Fruit fly (Drosophila melanogaster): ENCODE measurements around the gene CG13014.

Gene CG13014

dm6 chrX:16616773-16617738, 29.4 kb downstream of the CG13014 start:
- TF ChIP-seq CTCF (optimal IDR thresholded peaks at IDR 0.05) (no peak), CG8478 (optimal IDR thresholded peaks at IDR 0.05) (no peak)

- TF ChIP-seq CTCF (optimal IDR thresholded peaks at IDR 0.05), result no peak
- no peak for TF ChIP-seq CG8478 (optimal IDR thresholded peaks at IDR 0.05)
These were observed 31.1 kb downstream of the CG13014 start for dm6 chrX:16618724-16619123.

dm6 chrX:16621462-16621861, 33.8 kb downstream of the CG13014 start, which contains the start of gene CG9782:
TSS of gene CG9782 (minus strand) at chrX:16621589.
- TF ChIP-seq CG8478 (optimal IDR thresholded peaks at IDR 0.05), result no peak
- no peak for TF ChIP-seq CTCF (optimal IDR thresholded peaks at IDR 0.05)

dm6 chrX:16623524-16623923, 35.9 kb downstream of the CG13014 start:
- TF ChIP-seq CG8478 (optimal IDR thresholded peaks at IDR 0.05), result no peak

- TF ChIP-seq CTCF (optimal IDR thresholded peaks at IDR 0.05) (peak; percentile 66 to 73), CG8478 (optimal IDR thresholded peaks at IDR 0.05) (no peak)
These were observed 36.8 kb downstream of the CG13014 start for dm6 chrX:16624519-16624918.

dm6 chrX:16632135-16632534, 44.5 kb downstream of the CG13014 start, which contains the start of gene CG9777:
TSS of gene CG9777 (minus strand) at chrX:16632235.
- TF ChIP-seq CG8478 (optimal IDR thresholded peaks at IDR 0.05) (no peak), CTCF (optimal IDR thresholded peaks at IDR 0.05) (no peak)

dm6 chrX:16633181-16633957, 45.7 kb downstream of the CG13014 start:
- TF ChIP-seq CTCF (optimal IDR thresholded peaks at IDR 0.05) (no peak), CG8478 (optimal IDR thresholded peaks at IDR 0.05) (no peak)

dm6 chrX:16637106-16637590, 49.5 kb downstream of the CG13014 start, which contains the start of gene Rok:
TSS of gene Rok (minus strand) at chrX:16637414.
- TF ChIP-seq CG8478 (optimal IDR thresholded peaks at IDR 0.05) (no peak), CTCF (optimal IDR thresholded peaks at IDR 0.05) (peak; percentile 91 to 94)

- no peak for TF ChIP-seq CG8478 (optimal IDR thresholded peaks at IDR 0.05)
- no peak for TF ChIP-seq CTCF (optimal IDR thresholded peaks at IDR 0.05)
These were observed 50.2 kb downstream of the CG13014 start, which contains the start of gene RpS19a for dm6 chrX:16637594-16638485. TSS of gene RpS19a (plus strand) at chrX:16637894.

Data from S2 (cell line).